Fruit fly (Drosophila melanogaster): Measurements from ENCODE around the gene ed.

The ed gene

DNA sequence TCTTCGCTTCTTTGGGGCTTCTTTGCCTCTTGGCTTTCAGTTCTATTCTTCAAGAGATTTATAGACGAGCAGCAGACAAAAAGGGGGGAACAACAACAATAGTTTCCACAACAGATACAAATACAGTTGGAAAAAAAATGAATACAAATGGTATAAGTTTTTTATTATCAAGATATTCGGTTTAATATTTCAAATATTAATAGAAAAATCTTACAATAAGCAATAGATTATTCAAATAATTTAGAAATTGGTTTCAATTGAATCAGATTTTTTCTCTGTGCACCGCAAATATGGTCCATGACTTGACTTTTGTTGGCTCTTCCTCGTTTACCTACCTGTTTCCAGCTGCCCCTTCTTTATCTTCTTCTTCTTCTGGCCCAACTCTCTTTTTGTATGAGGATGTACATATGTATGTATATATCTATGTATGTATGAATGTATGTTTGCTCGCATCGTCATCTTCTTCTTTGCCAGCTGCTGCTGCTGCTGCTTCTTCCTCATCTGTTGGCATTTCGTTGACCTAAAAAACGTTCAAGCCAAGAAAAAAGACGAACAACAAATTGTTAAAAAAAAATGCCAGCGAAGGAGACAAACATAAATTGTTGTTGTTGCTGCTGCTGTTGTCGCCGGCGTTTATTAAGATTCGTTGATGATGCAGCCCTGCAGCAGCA is 22.4 kb downstream of the ed start (continued):
- TF ChIP-seq CG6276 (GFP tag; optimal IDR thresholded peaks at IDR 0.05) (peak; percentile 43), vri (GFP tag; optimal IDR thresholded peaks at IDR 0.05) (peak; percentile 15), CG9139 (GFP tag; optimal IDR thresholded peaks at IDR 0.05) (peak; percentile 36), svp (GFP tag) (peak; percentile 53), CG7368 (GFP tag; optimal IDR thresholded peaks at IDR 0.05) (peak; percentile 45), Met (GFP tag; optimal IDR thresholded peaks at IDR 0.05) (peak; percentile 32), Hr4 (GFP tag; optimal IDR thresholded peaks at IDR 0.05) (peak; percentile 43), CG6163 (GFP tag; IDR thresholded peaks at IDR 0.05) (peak; percentile 81), ss (GFP tag; optimal IDR thresholded peaks at IDR 0.05) (peak; percentile 31 to 38), CG3919 (GFP tag; optimal IDR thresholded peaks at IDR 0.05) (peak; percentile 64), CG6854 (GFP tag; optimal IDR thresholded peaks at IDR 0.05) (no peak), CG31627 (GFP tag; optimal IDR thresholded peaks at IDR 0.05) (no peak), topi (GFP tag; optimal IDR thresholded peaks at IDR 0.05) (peak; percentile 15), CG4318 (GFP tag; optimal IDR thresholded peaks at IDR 0.05) (peak; percentile 40), CG32006 (GFP tag; optimal IDR thresholded peaks at IDR 0.05) (peak; percentile 73), CG1621 (tag; optimal IDR thresholded peaks at IDR 0.05) (peak; percentile 14), CG16779 (tag; optimal IDR thresholded peaks at IDR 0.05) (peak; percentile 18), achi (GFP tag; optimal IDR thresholded peaks at IDR 0.05) (peak; percentile 73), Lpt (GFP tag; optimal IDR thresholded peaks at IDR 0.05) (peak; percentile 54), acj6 (GFP tag; optimal IDR thresholded peaks at IDR 0.05) (peak; percentile 59), Ets21C (GFP tag; optimal IDR thresholded peaks at IDR 0.05) (no peak), Hr38 (GFP tag; optimal IDR thresholded peaks at IDR 0.05) (no peak), eg (GFP tag; IDR thresholded peaks at IDR 0.05) (peak; percentile 51; the same call in 2 of the 3 replicates), Eip78C (GFP tag) (peak; percentile 93), CG8319 (GFP tag; optimal IDR thresholded peaks at IDR 0.05) (peak; percentile 49), Smox (GFP tag; optimal IDR thresholded peaks at IDR 0.05) (peak; percentile 58), CG8632 (GFP tag; optimal IDR thresholded peaks at IDR 0.05) (peak; percentile 71), spab (GFP tag; optimal IDR thresholded peaks at IDR 0.05) (peak; percentile 57), esn (GFP tag; optimal IDR thresholded peaks at IDR 0.05) (peak; percentile 66), fkh (GFP tag; optimal IDR thresholded peaks at IDR 0.05) (peak; percentile 70), fd59A (GFP tag; optimal IDR thresholded peaks at IDR 0.05) (peak; percentile 66), CG10631 (GFP tag; optimal IDR thresholded peaks at IDR 0.05) (peak; percentile 85), CG6792 (GFP tag; optimal IDR thresholded peaks at IDR 0.05) (peak; percentile 68), Hr39 (GFP tag; optimal IDR thresholded peaks at IDR 0.05) (no peak), OdsH (GFP tag; optimal IDR thresholded peaks at IDR 0.05) (peak; percentile 81), dsx (GFP tag; optimal IDR thresholded peaks at IDR 0.05; ENCODE audit: poor library complexity, severe bottlenecking) (peak; percentile 68), Gug (GFP tag; IDR thresholded peaks at IDR 0.05) (peak; percentile 51), CG10669 (GFP tag; optimal IDR thresholded peaks at IDR 0.05) (peak; percentile 52), Eip75B (GFP tag; optimal IDR thresholded peaks at IDR 0.05) (peak; percentile 33), cyc (GFP tag; optimal IDR thresholded peaks at IDR 0.05) (no peak)

Data from whole organism, prepupa.